Worm (Caenorhabditis elegans) whole organism, L4/young adult: ENCODE data around the gene fos-1.

Source experiments
- dao-5 ChIP-seq: sonication (generic microtip); optimal IDR thresholded peaks from 2 replicates; lab custom pipeline; 2016; ENCODE audit warnings: missing genotype, missing genetic modification characterization, moderate library complexity, missing compliant biosample characterization
- him-1 ChIP-seq: sonication (generic microtip); optimal IDR thresholded peaks from 2 replicates; lab custom pipeline; 2016; ENCODE audit warnings: missing genotype, missing genetic modification reagents, missing genetic modification characterization, missing compliant biosample characterization

- no peak for TF ChIP-seq dao-5 (tag; lab: Kevin White, UChicago)
- TF ChIP-seq him-1 (tag; lab: Kevin White, UChicago): no peak
Measured at ce11 chrV:5955627-5956026, 47.8 kb upstream of the fos-1 start.
